Fruit fly (Drosophila melanogaster) whole organism: ENCODE results near the gene Fpgs1.

Experiments
- CG8478 ChIP-seq: fragments of >200 bp; optimal IDR thresholded peaks from 2 replicates; lab custom pipeline; 2018; ENCODE audit warnings: inconsistent platforms
- Dll ChIP-seq: fragments of >200 bp; optimal IDR thresholded peaks from 2 replicates; lab custom pipeline; 2017
- EcR ChIP-seq, 2 experiments: fragments of >200 bp; optimal IDR thresholded peaks; 2 replicates each; lab custom pipeline; 2017; ENCODE audit warnings: missing biosample characterization in 2 of 2, missing genetic modification characterization in 2 of 2, missing genetic modification reagents in 2 of 2
- pan ChIP-seq: fragments of >200 bp; optimal IDR thresholded peaks from 2 replicates; lab custom pipeline; 2017
- psq ChIP-seq: fragments of >200 bp; optimal IDR thresholded peaks from 2 replicates; lab custom pipeline; 2017
- usp ChIP-seq: fragments of >200 bp; optimal IDR thresholded peaks from 2 replicates; lab custom pipeline; 2017; ENCODE audit warnings: missing biosample characterization, missing genetic modification characterization, mixed read lengths

Gene Fpgs1

DNA sequence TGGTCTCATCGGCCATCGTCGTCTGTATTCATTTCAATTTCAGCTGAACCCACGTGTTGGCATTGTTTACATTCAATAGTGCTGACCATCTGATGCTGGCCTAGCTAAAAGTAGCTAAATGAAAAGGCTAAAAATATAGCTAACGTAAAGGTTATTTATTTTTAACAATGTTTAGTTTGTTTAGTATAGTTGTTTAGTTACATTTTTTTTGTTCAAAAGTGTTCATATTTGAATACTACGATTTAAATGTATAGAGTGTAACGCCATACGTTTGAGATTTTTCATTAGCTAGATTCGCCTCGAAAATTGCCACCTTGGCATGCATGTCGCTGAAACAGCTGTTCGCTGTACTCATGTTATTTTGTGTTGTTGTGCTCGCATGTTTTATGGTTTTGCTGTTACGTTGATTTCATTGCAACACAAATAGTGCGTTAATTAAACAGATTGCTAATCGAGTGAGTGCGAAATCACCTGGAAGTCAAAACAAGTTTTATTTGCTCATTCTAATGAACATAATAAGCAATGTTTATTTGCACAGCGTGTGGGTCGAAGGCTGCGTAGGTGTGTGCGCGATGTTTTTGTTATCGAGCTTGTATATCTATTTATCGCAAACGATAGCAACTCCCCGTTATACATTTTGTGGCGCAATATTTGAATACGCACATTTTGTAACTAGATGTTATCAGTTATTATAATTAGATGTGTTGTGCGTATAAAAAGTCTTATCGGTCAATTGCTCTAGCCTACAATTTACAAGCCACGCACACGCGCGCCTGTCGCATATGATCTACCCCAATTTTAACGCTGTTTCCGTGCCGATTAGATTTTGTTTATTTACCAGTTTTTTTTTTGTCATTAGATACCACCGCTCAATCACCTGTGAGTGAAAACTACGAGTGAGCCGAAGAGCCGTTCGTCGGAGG, at the start of gene Fpgs1, which contains the start of gene CG1463:
TSS of gene Fpgs1 (plus strand) at position 332 of the 923 bp plus-strand sequence.
TSS of gene CG1463 (minus strand) at position 132 of the 923 bp plus-strand sequence.
- no peak for TF ChIP-seq psq (lab: Kevin White, UChicago)
- no peak for TF ChIP-seq pan (lab: Kevin White, UChicago)
- TF ChIP-seq EcR (GFP tag; optimal IDR thresholded peaks at IDR 0.05; lab: Kevin White, UChicago), result no peak
- TF ChIP-seq CG8478 (lab: Kevin White, UChicago), result no peak
- TF ChIP-seq Dll (lab: Kevin White, UChicago), result no peak
- no peak for TF ChIP-seq usp (GFP tag; lab: Kevin White, UChicago)

DNA sequence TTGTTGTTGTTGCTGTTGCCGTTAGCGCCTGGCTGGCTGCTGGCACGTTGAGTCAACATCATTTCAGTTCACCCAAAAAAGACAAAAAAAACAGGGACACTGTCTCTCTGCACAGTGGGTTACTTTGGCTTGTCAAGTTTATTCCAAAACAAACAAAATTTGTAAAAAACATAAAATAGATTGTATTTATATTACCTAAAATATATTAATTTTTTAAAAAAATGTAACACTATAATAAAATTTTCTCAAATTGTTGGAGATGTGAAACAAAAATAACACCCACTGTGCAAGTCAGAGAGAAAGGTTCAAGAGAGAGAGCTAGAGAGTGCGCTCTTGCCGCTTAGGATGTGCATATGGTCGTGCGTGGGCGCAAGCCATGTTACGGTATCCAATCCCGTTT, 44.0 kb upstream of the Fpgs1 start:
- TF ChIP-seq EcR (GFP tag; optimal IDR thresholded peaks at IDR 0.05; lab: Kevin White, UChicago), result no peak
- TF ChIP-seq Dll (lab: Kevin White, UChicago), result no peak
- TF ChIP-seq pan (lab: Kevin White, UChicago), result no peak
- no peak for TF ChIP-seq CG8478 (lab: Kevin White, UChicago)
- no peak for TF ChIP-seq psq (lab: Kevin White, UChicago)
- no peak for TF ChIP-seq usp (GFP tag; lab: Kevin White, UChicago)

DNA sequence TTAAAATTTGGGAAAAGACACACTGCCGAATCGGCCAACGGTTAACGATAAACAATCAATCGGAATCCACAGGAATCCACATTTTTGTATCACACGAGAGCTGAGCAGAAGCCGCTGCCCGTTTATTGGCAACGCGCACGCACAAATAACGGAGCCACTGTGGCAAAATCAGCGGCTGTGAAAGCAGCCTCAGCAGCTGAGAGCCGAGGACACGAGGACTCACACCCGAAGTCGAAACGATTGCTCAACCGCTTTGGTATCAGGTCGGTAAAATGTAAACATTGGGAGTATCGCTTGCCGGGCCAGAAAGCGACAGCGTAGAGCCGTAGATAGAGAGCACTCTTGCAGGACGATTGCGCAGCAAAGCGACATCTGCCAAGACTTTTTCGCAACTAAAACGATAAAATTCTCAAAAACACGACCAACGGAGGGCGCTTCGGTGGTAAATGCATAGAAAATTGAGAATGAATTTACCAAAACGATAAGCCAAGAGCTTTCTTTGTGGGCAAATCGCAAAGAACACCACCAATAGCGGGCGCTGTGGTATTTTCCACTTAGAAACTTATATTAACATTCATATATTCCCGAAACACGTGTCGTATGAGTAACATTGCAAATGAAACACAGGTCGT, 43.3 kb upstream of the Fpgs1 start, which contains the start of gene hwt:
TSS of gene hwt (minus strand) at position 161 of the 632 bp plus-strand sequence.
- no peak for TF ChIP-seq psq (lab: Kevin White, UChicago)
- no peak for TF ChIP-seq pan (lab: Kevin White, UChicago)
- no peak for TF ChIP-seq usp (GFP tag; lab: Kevin White, UChicago)
- TF ChIP-seq EcR (GFP tag; optimal IDR thresholded peaks at IDR 0.05; lab: Kevin White, UChicago), result no peak
- TF ChIP-seq CG8478 (lab: Kevin White, UChicago), result no peak
- no peak for TF ChIP-seq Dll (lab: Kevin White, UChicago)

DNA sequence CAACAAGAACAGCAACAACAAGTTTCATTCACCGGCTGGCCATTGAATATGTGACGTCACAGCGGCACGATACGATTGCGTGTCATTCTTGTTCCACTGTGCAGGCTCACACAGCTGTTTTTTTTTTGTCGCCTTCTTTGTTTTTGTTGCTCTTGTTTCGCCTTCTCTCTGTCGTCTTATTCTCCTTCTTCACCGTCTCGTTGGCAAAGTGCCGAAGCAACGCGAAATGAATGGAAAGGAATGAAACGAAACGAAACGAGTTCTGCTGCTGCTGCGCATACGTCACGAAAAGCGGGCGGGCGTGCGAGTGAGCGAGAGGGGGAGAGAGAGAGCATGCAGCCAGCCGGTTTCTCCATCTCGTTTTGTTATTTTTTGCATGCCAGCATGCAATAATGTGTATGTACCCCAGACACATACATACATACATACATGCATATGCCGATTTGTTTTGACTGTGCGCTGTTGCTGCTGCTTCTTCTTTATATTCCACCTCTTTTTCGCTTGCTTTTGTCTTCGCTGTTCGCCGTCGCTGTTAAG, 36.9 kb upstream of the Fpgs1 start:
- no peak for TF ChIP-seq EcR (GFP tag; optimal IDR thresholded peaks at IDR 0.05; lab: Kevin White, UChicago)
- no peak for TF ChIP-seq psq (lab: Kevin White, UChicago)
- TF ChIP-seq usp (GFP tag; lab: Kevin White, UChicago), result no peak
- no peak for TF ChIP-seq Dll (lab: Kevin White, UChicago)
- no peak for TF ChIP-seq CG8478 (lab: Kevin White, UChicago)
- no peak for TF ChIP-seq pan (lab: Kevin White, UChicago)

DNA sequence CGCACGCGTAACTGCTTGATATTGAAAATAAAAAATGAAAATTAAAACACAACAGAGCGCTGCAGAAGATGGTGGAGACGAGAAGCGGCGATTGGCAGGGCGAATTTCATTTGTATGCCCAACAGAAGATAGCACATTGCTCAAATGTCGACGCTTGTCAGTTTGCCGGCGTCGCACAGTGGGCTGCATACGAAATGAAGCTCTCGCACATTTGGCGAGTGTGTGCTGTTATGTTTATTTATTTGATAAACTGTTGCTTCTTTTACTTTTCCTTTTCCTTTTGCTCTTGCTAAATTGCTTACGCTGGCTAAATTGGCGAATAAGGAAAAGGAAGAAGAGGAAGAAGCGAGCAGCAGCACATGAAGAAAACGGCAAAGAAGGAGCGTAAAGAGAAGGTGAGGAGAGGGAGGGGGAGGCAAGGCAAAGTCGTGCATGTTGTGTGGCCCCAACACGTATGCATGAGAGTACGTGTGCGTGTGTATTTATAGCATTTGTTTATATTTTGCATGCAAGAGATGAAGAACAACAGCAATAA, 36.3 kb upstream of the Fpgs1 start:
- TF ChIP-seq Dll (lab: Kevin White, UChicago) (no peak), pan (lab: Kevin White, UChicago) (no peak), CG8478 (lab: Kevin White, UChicago) (no peak), psq (lab: Kevin White, UChicago) (no peak), EcR (GFP tag; optimal IDR thresholded peaks at IDR 0.05; lab: Kevin White, UChicago) (no peak), usp (GFP tag; lab: Kevin White, UChicago) (no peak)

DNA sequence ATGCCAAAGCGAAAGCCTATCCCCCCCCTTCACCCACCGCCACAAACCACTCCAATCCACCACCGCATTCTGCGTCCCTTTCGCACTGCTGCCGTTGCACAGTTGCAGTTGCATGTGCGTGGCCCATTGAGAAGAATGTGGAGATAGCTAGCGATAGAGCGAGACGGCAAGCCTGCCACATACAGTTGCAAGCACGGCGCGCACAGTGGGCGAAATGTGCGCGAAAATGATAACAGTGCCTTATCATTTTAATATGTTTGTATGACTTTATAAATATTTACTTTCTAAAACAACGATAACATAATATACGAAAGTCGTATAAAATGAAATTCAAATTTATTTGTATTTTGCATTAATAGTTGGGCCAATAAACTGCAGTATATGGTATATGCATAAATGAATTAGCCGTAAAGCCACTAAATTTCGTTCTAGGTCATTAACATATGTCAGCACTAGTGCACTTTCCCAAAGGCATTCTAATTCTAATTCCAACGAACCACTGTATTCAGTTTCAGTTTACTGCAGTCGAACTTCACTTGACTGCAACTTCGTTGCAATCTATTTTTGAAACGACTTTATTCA, 35.7 kb upstream of the Fpgs1 start:
- no peak for TF ChIP-seq usp (GFP tag; lab: Kevin White, UChicago)
- TF ChIP-seq Dll (lab: Kevin White, UChicago), result no peak
- no peak for TF ChIP-seq EcR (GFP tag; optimal IDR thresholded peaks at IDR 0.05; lab: Kevin White, UChicago)
- TF ChIP-seq pan (lab: Kevin White, UChicago), result no peak
- TF ChIP-seq CG8478 (lab: Kevin White, UChicago), result no peak
- no peak for TF ChIP-seq psq (lab: Kevin White, UChicago)

DNA sequence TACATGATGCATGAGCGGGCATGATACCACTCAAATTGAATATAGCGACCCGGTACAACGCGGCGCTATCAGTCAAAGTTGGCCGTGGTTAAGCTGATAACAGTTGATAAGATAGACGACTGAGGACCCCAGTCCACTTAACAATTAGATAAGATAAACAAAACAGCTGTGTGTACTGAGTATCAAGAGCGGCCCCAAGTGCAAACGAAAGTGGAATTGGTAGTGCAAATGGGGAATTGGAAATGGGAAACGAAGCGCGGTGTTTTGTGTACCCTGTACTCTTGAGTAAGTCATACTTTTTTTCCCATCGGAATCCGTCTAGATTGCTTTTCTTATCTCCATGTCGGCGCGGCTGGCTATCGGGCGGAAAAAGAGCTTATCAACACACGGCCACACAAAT, 33.9 kb upstream of the Fpgs1 start:
- TF ChIP-seq pan (lab: Kevin White, UChicago) (no peak), EcR (GFP tag; optimal IDR thresholded peaks at IDR 0.05; lab: Kevin White, UChicago) (peak in 1 of 2 experiments; percentile 24), psq (lab: Kevin White, UChicago) (no peak), Dll (lab: Kevin White, UChicago) (no peak), usp (GFP tag; lab: Kevin White, UChicago) (no peak), CG8478 (lab: Kevin White, UChicago) (no peak)

DNA sequence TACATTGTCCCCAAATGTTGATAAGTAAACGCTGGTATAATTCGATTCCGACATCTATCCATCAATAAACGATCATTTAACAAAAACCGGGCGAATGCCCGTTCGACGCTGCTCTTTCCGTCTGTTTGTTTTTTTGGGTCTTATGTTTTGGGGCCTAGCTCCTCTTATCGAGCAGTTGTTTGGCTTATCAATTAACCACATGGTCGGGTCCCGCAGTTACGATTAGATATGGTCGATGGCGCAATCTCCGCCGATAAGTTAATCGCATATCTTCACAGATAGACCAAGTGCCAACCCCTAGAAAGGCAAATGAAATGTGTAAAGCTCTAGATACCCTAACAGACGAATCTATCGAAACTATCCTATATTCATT, 33.4 kb upstream of the Fpgs1 start:
- TF ChIP-seq EcR (GFP tag; optimal IDR thresholded peaks at IDR 0.05; lab: Kevin White, UChicago) (no peak), psq (lab: Kevin White, UChicago) (no peak), CG8478 (lab: Kevin White, UChicago) (no peak), Dll (lab: Kevin White, UChicago) (no peak), usp (GFP tag; lab: Kevin White, UChicago) (no peak), pan (lab: Kevin White, UChicago) (no peak)

DNA sequence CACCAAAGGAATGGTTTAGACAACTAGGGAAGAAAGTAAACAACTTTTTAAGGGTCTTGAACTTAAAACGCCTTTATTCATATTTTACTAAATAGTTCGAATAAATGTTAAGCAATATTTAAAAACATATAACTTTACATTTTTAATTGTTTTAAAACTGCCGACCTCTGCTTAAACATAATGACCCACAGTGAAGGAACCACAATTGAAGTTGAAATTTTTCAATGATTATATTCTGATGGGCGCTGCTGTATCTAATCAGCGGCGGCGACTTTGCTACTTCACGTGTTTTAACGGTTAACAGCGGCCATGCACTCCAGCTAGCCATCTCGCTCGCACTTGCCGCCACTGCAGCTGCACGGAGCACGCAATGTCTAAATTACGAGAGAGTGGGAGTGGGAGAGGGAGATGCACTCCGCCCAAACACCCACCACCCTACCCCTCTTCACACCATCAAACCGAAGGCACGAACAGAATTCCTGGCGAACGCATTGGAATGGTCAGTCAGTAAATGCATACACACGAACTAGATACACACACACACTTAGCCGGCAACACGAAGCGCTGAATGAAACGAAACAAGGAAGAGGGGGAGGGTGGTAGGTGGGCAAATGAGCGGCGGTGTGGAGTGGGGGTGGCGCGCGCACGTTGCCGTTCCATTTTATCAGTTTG, 32.8 kb upstream of the Fpgs1 start:
- TF ChIP-seq pan (lab: Kevin White, UChicago), result peak; percentile 9
- no peak for TF ChIP-seq CG8478 (lab: Kevin White, UChicago)
- no peak for TF ChIP-seq psq (lab: Kevin White, UChicago)
- peak; percentile 39 for TF ChIP-seq Dll (lab: Kevin White, UChicago)
- TF ChIP-seq usp (GFP tag; lab: Kevin White, UChicago), result no peak
- no peak for TF ChIP-seq EcR (GFP tag; optimal IDR thresholded peaks at IDR 0.05; lab: Kevin White, UChicago)
